Worm (Caenorhabditis elegans): Measurements from ENCODE around the gene srh-190.

Gene srh-190

ce11 chrV:3931326-3931725 is 28.4 kb downstream of the srh-190 start, which contains the start of gene srx-63:
TSS of gene srx-63 (plus strand) at chrV:3931626.
- TF ChIP-seq T20F7.1 (GFP tag; optimal IDR thresholded peaks at IDR 0.05) (no peak), hif-1 (tag; optimal IDR thresholded peaks at IDR 0.05) (no peak), F26F4.8 (GFP tag; conservative IDR thresholded peaks at IDR 0.05) (no peak), lim-7 (GFP tag; IDR thresholded peaks at IDR 0.05) (no peak), ceh-28 (tag; optimal IDR thresholded peaks at IDR 0.05) (no peak), lin-13 (GFP tag; optimal IDR thresholded peaks at IDR 0.05) (no peak), pha-4 (GFP tag; IDR thresholded peaks at IDR 0.05) (no peak), pha-4 (tag; optimal IDR thresholded peaks at IDR 0.05) (no peak), zfp-3 (GFP tag; conservative IDR thresholded peaks at IDR 0.05) (no peak), ceh-20 (GFP tag; IDR thresholded peaks at IDR 0.05) (no peak), ceh-62 (tag; optimal IDR thresholded peaks at IDR 0.05) (no peak)

ce11 chrV:3935892-3936478 is 33.1 kb downstream of the srh-190 start, which contains the start of gene cyp-35A5:
TSS of gene cyp-35A5 (plus strand) at chrV:3936326.
- TF ChIP-seq jun-1 (tag; optimal IDR thresholded peaks at IDR 0.05) (no peak), unc-39 (tag; optimal IDR thresholded peaks at IDR 0.05) (no peak), hlh-11 (tag; optimal IDR thresholded peaks at IDR 0.05) (no peak), pqm-1 (tag; optimal IDR thresholded peaks at IDR 0.05) (peak; percentile 7), mdl-1 (tag; optimal IDR thresholded peaks at IDR 0.05) (no peak), nhr-28 (tag; optimal IDR thresholded peaks at IDR 0.05) (peak; percentile 86), ceh-32 (tag; optimal IDR thresholded peaks at IDR 0.05; ENCODE audit: poor library complexity) (no peak), mdt-29 (GFP tag; IDR thresholded peaks at IDR 0.05) (no peak), dmd-6 (GFP tag; IDR thresholded peaks at IDR 0.05) (0 out of 2 replicates have a peak, but pooled peaks have one; percentile 34), lin-13 (GFP tag; optimal IDR thresholded peaks at IDR 0.05) (no peak), fkh-10 (GFP tag; optimal IDR thresholded peaks at IDR 0.05) (no peak), zag-1 (tag; optimal IDR thresholded peaks at IDR 0.05) (no peak), unc-62 (GFP tag; optimal IDR thresholded peaks at IDR 0.05 in 1 of 2) (no peak), unc-62 (tag; optimal IDR thresholded peaks at IDR 0.05) (no peak), egl-27 (tag; optimal IDR thresholded peaks at IDR 0.05) (no peak), nhr-237 (tag; optimal IDR thresholded peaks at IDR 0.05) (no peak), Y5F2A.4 (GFP tag; optimal IDR thresholded peaks at IDR 0.05) (no peak), F26F4.8 (GFP tag; conservative IDR thresholded peaks at IDR 0.05) (no peak), R02D3.7 (tag; optimal IDR thresholded peaks at IDR 0.05) (no peak), daf-8 (GFP tag; IDR thresholded peaks at IDR 0.05) (no peak)

- TF ChIP-seq nhr-28 (tag; optimal IDR thresholded peaks at IDR 0.05) (peak; percentile 92), nhr-76 (tag; optimal IDR thresholded peaks at IDR 0.05) (no peak), daf-16 (GFP tag; optimal IDR thresholded peaks at IDR 0.05) (no peak), daf-16 (tag; optimal IDR thresholded peaks at IDR 0.05) (peak; percentile 68), hlh-11 (tag; optimal IDR thresholded peaks at IDR 0.05) (no peak)
Measured at ce11 chrV:3938789-3939188, 35.9 kb downstream of the srh-190 start, which contains the start of gene cyp-35B1. TSS of gene cyp-35B1 (plus strand) at chrV:3939032.

- no peak for TF ChIP-seq lin-38 (GFP tag; IDR thresholded peaks at IDR 0.05)
- TF ChIP-seq daf-12 (tag; optimal IDR thresholded peaks at IDR 0.05), result no peak
- TF ChIP-seq nhr-28 (tag; optimal IDR thresholded peaks at IDR 0.05), result peak; percentile 34
Measured at ce11 chrV:3941860-3942259, 39.0 kb downstream of the srh-190 start, which contains the start of gene cyp-35B2. TSS of gene cyp-35B2 (plus strand) at chrV:3942160.

- TF ChIP-seq nhr-25 (tag; optimal IDR thresholded peaks at IDR 0.05; ENCODE audit: borderline replicate concordance, insufficient read depth) (no peak), aha-1 (tag) (peak; percentile 97)
Measured at ce11 chrV:3943364-3943763, 40.5 kb downstream of the srh-190 start.

All from whole organism, L4 larva.